Worm (Caenorhabditis elegans): ENCODE measurements around the gene nhr-30.
A peak's percentile ranks its signal among the peaks of the same experiment; 100 is the strongest.

- TF ChIP-seq attf-6 (GFP tag; IDR thresholded peaks at IDR 0.05) (no peak), F49E8.2 (tag; optimal IDR thresholded peaks at IDR 0.05; ENCODE audit: insufficient read depth) (no peak), ztf-3 (GFP tag; optimal IDR thresholded peaks at IDR 0.05) (no peak), B0261.1 (tag; optimal IDR thresholded peaks at IDR 0.05) (no peak), mcd-1 (GFP tag; IDR thresholded peaks at IDR 0.05) (no peak), nhr-90 (tag; optimal IDR thresholded peaks at IDR 0.05) (no peak), B0019.2 (GFP tag; conservative IDR thresholded peaks at IDR 0.05) (no peak), chd-7 (tag; optimal IDR thresholded peaks at IDR 0.05) (no peak), Y95B8A.8 (GFP tag; IDR thresholded peaks at IDR 0.05) (no peak), cebp-1 (GFP tag; IDR thresholded peaks at IDR 0.05) (no peak), cebp-1 (tag; optimal IDR thresholded peaks at IDR 0.05) (peak; percentile 13), nhr-27 (tag; optimal IDR thresholded peaks at IDR 0.05) (no peak)
These were observed 36.4 kb downstream of the nhr-30 start for ce11 chrV:9081410-9081809.
